ENCODE assay signal across 3 worm cellular contexts in genomic region chrII:11386950-11387349, ce11.
TF ChIP-seq lines count a peak whose summit lies in the region.

No protein-coding gene starts in this region.

TF ChIP-seq in whole organism, L4 larva, 104 proteins besides CTCF, POLR2A, EP300 and RAD21:
- TF ChIP-seq zag-1 (tag; optimal IDR thresholded peaks at IDR 0.05; lab: Kevin White, UChicago): no peak
- peak; percentile 72 for TF ChIP-seq set-16 (GFP tag; IDR thresholded peaks at IDR 0.05; lab: Robert Waterston, UW)

TF ChIP-seq in whole organism, midembryonic, 9 proteins besides CTCF, POLR2A, EP300 and RAD21:
- TF ChIP-seq T22C8.4 (GFP tag; IDR thresholded peaks at IDR 0.05; lab: Robert Waterston, UW) (no peak), ztf-29 (GFP tag; IDR thresholded peaks at IDR 0.05; lab: Robert Waterston, UW) (no peak), tab-1 (GFP tag; IDR thresholded peaks at IDR 0.05; lab: Robert Waterston, UW) (0 out of 2 replicates have a peak, but pooled peaks have one; percentile 39), ref-1 (GFP tag; conservative IDR thresholded peaks at IDR 0.05; lab: Robert Waterston, UW) (no peak), ztf-23 (GFP tag; IDR thresholded peaks at IDR 0.05; lab: Robert Waterston, UW) (no peak)

TF ChIP-seq in whole organism, young adult, 124 proteins besides CTCF, POLR2A, EP300 and RAD21:
- TF ChIP-seq snpc-4 (GFP tag; optimal IDR thresholded peaks at IDR 0.05; lab: Kevin White, UChicago) (no peak), snpc-4 (tag; optimal IDR thresholded peaks at IDR 0.05; lab: Kevin White, UChicago) (no peak), egrh-3 (GFP tag; IDR thresholded peaks at IDR 0.05; lab: Robert Waterston, UW) (peak; percentile 8; the same call in 1 of the 2 replicates), mcd-1 (GFP tag; IDR thresholded peaks at IDR 0.05; lab: Robert Waterston, UW) (no peak), zfh-2 (GFP tag; conservative IDR thresholded peaks at IDR 0.05; lab: Robert Waterston, UW) (peak; percentile 73), ceh-58 (GFP tag; IDR thresholded peaks at IDR 0.05; lab: Robert Waterston, UW) (0 out of 2 replicates have a peak, but pooled peaks have one; percentile 24)
